Worm (Caenorhabditis elegans): ENCODE data around the gene hst-1.
"Not testable (repeated sequence)": the region's sequence is repeated elsewhere in the genome, so short reads cannot be mapped to it uniquely, and the experiment has no call there.

DNA sequence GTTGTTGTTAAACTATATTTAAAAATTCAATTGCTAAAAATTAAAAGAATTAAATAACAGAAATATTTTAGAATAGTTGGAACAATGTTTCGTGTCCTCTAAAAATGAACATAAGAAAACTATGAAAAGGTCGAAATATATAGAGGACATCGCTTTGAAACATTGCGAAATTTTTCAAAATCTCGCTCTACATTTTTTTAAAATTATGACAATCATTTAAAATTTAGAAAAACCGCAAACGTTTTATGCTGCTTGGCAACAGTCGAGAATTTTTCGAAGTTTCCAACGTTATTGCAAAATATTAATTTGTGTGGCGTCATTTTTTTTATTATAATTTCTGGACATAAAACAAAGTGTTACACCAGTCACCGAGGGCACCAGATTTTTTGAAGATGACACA lies 23.7 kb upstream of the hst-1 start, which contains the start of the genes parg-2 and ipla-5:
- TF ChIP-seq snpc-4 (tag; optimal IDR thresholded peaks at IDR 0.05); ztf-11 (tag; optimal IDR thresholded peaks at IDR 0.05); ham-2 (GFP tag; optimal IDR thresholded peaks at IDR 0.05); lsy-2 (tag; optimal IDR thresholded peaks at IDR 0.05): not testable (repeated sequence)
